Worm (Caenorhabditis elegans): ENCODE results near the gene ins-1.

DNA sequence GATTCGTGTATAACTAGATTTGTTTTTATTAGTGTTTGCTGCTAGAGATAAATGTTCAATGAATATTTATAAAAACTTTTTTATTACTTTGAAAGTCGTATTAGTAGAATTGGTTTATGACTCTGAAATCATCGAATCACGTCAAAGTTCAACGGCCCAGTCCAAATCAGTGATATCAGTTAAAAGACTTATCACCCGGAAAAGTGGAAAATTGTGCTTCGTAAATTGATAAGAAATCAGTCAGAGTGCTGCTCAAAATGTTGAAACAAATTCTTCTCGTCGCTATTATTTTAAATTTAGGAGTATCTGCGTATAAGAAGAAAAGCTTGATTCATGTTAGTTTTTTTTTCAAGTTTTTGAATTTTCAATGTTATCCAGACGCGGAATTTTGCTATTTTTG is 48.2 kb upstream of the ins-1 start, which contains the start of gene R10H10.3:
- TF ChIP-seq unc-55 (GFP tag; optimal IDR thresholded peaks at IDR 0.05) = no peak
- no peak for TF ChIP-seq mab-5 (tag; optimal IDR thresholded peaks at IDR 0.05)
- TF ChIP-seq ama-1 (optimal IDR thresholded peaks at IDR 0.05) = no peak
- no peak for TF ChIP-seq nhr-11 (tag; optimal IDR thresholded peaks at IDR 0.05)
- no peak for TF ChIP-seq alr-1 (tag; optimal IDR thresholded peaks at IDR 0.05)
- no peak for TF ChIP-seq unc-39 (tag; optimal IDR thresholded peaks at IDR 0.05)
- no peak for TF ChIP-seq blmp-1 (tag; optimal IDR thresholded peaks at IDR 0.05; ENCODE audit: insufficient read depth)
